Fruit fly (Drosophila melanogaster): ENCODE measurements around the gene meigo.

The meigo gene

DNA sequence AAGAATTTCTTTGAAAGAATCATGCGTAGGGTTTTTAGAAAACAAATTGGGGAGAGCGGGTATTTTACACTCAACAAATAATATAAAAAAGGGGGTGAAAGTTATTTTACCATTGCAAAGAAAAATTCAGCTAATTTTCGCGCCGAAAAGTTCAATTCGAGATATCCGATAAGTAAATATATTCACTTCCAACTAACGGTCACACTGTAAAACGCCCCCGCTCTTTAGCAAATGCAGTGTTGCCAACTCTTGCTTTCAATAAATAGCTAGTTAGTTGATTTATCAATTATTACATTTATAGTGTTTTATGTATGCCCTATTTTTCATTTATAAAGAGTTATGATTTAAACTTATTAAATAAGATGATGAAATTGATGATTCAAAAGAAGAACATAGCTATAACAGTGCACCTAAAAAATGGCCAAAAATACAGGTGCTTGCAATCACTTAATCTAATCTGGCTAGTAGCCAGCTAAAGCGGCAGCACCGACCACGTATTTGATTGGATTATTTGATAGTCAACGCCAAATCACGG lies at the start of gene meigo:
TSS of gene meigo (plus strand) at position 51 of the 535 bp plus-strand sequence.
- no peak for TF ChIP-seq noc (tag; optimal IDR thresholded peaks at IDR 0.05)

DNA sequence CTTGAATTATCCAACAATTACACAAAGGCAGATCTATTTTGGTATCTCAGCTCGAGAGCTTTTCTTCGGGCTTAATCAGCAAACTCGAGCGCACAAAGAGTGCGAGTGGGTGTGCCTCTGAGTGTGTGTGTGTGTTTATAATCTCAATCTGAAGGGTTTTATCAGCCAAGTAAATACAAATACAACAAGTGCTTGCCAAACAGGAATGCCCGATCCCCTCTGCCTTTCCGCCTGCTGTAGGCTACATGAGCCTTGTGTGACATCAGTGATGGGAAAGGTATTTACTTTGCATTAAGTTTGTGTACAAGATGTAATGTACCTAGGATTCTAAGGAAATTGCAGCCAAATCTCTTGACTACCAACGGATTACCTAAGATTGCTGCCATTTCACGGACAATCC lies 48.7 kb upstream of the meigo start:
- TF ChIP-seq noc (tag; optimal IDR thresholded peaks at IDR 0.05) = no peak

DNA sequence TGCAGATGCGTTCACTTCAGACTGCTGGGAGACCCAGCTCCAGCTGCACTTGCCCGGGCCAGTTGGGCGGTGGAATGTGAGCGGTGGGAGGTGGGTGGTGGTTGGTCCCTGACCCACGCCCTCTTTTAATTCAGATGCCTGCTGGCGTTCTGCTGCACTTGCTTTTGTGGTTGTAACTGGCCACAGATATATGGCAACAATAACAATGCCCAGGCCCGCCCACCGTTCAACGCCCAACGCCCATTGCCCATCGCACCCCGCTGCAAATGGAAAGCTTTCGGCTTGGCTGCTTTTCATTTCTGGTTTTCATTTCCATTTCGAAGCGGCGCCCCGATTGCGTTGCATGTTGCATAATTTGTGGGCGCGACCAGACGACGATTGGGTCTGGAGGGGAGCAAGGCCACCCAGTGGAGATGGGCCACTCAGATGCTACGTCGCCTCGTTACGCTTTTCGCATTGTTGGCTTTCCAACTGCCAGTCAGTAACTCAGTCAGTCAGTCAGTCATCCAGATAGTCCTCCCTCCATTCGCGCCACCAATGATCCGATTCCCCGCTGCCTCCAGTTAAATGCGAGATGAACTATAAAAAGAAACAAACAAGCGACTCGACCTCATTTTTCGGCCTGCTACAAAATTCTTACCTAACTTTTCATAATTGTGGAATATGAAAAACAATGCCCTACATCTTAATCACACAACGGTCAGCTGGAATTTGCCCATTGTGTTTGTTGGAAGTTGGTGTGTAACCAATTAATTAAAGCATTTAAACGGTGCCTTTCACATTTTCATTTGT lies 47.6 kb upstream of the meigo start:
- TF ChIP-seq noc (tag; optimal IDR thresholded peaks at IDR 0.05) = no peak

DNA sequence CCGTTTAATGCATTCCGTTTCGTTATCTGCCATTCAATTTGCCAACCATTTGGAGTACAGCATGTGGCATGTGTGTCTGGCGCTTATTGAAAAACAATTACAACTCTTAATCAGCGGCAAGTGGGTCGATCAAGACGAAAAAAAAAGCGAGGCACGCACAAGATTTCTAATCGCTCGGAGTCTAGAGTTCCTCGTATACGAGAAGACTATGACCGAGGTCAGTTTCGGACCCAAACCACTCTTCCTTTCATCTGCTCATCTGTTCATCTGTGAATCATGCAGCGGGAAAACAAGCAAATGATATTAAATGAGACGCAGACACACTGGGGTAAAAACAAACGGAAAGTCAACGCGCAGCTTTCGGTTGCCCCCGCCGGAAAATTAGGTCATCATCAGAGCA lies 46.6 kb upstream of the meigo start:
- TF ChIP-seq noc (tag; optimal IDR thresholded peaks at IDR 0.05) = no peak

DNA sequence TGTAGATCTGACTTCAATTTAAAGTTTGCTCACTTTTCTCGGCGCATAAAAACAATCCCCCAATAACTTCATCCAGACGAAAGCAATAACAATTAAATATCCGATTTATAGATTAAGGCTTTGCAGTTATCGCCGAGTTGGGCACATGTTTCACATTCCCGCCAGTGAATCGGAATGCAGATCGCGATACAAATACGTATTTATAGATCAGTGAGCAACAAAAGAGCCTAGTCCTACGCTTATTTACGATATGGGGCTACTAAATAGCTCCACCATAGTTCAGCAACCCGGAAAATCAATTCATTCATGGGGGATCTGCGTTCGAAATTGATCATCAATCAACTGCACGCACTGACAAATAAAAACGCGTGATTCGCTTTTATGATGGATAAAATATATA lies 46.0 kb upstream of the meigo start:
- TF ChIP-seq noc (tag; optimal IDR thresholded peaks at IDR 0.05) = no peak

DNA sequence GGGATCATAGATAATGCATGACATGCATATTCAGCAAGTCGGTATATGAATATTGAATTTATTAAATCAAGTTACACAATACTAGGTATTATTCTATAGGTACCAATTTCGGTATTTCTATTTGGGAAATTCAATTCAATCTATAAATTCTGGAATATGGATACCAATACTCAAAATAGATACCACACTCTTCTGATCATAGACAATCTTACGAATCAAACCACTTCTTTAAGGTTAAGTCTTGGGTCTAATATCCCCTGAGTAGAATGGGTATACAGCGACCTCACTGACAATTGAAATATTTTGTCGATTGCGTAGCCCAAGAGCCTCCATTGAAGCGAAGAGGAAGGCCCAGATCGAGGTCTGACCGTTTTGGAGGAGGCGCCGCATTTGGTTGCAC lies 45.2 kb upstream of the meigo start:
- TF ChIP-seq noc (tag; optimal IDR thresholded peaks at IDR 0.05) = no peak

DNA sequence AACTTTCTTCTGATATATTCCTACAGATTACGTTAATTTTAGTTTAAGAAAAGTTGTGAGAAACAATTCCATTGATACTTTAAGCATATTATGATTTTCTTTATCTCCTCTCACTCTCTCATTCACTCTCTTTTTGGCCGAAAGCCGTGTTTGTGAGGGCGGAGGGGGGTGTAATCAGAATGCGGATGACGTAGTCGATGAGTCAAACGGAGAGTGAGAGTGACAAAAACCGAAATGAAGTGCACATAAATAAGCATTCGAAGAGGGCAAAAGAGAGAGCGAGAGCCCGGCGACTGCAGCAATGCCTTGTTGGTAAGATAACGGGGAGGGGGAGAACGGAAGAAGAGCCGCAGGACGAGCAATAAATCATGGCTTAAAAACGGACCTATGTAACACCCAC lies 43.8 kb upstream of the meigo start:
- no peak for TF ChIP-seq noc (tag; optimal IDR thresholded peaks at IDR 0.05)

DNA sequence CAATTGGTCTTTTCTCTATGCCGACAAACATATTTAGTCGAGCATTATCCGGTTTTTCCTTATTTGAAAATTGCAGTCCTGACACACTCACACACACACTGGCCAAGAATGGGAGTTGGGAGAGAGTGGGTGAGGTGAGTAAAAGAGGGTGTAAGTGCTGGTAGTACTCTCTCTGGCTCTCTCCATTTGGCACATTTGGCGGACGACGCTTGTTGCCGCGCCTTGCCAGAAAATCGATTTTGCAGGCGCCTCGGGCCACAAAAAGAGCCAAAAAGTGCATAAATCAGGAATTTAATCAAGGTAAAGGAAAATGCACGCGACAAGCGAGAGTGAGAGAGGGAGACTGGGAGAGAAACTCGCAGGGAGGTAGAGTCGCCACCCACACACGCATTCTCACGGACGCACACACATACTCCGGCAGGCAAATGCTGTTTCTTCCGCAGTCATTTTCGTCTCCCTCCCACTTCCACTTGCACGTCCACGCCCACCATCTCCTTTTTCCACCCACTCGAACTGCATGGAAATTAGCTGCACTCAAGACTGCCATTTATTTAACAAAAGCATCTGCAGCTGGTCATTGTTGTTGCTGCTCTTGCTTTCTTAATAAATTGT lies 41.4 kb upstream of the meigo start:
- TF ChIP-seq noc (tag; optimal IDR thresholded peaks at IDR 0.05) = no peak

DNA sequence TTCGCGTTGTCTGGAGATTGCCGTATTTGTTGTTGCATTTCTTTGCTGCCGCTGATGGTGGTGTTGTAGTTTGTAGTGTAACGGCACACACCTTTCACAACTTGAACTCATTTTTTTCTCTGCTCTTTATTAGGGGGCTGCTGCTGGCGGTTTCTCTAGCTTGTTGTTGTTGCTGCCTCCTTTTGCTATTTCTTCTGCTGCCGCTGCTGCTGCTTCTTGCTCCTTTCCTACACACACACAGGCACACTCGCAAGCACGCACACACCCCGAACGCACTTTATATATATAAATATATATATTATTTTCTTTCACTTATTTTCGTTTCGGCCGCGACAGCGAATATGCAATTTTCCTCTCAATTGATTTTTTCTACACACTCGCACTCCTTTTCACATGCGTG lies 40.9 kb upstream of the meigo start:
- TF ChIP-seq noc (tag; optimal IDR thresholded peaks at IDR 0.05) = no peak

DNA sequence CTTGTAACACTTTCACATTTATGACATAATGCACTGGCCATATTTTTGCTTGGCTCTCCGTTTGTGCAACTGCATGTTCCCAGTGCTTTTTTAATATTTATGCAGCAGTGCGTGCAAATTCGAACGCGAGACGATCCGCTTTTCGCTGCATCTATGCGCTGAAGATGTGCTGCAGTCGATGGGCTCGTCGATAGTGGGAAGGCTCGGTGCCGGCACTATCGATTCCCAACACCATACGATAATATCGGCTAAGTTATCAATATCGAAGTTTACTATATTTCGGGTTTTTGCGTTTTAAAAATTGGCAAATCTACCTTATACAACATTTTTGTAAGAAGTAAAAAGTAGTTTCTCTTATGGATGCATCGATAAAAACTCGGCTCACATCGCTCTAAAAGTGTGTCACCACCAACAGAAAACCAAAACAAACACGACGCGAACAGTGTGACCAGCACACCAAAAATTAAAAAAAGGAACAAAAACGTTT lies 40.4 kb upstream of the meigo start, which contains the start of gene RhoGAP93B:
TSS of gene RhoGAP93B (minus strand) at position 197 of the 487 bp plus-strand sequence.
- peak; percentile 83 for TF ChIP-seq noc (tag; optimal IDR thresholded peaks at IDR 0.05)

DNA sequence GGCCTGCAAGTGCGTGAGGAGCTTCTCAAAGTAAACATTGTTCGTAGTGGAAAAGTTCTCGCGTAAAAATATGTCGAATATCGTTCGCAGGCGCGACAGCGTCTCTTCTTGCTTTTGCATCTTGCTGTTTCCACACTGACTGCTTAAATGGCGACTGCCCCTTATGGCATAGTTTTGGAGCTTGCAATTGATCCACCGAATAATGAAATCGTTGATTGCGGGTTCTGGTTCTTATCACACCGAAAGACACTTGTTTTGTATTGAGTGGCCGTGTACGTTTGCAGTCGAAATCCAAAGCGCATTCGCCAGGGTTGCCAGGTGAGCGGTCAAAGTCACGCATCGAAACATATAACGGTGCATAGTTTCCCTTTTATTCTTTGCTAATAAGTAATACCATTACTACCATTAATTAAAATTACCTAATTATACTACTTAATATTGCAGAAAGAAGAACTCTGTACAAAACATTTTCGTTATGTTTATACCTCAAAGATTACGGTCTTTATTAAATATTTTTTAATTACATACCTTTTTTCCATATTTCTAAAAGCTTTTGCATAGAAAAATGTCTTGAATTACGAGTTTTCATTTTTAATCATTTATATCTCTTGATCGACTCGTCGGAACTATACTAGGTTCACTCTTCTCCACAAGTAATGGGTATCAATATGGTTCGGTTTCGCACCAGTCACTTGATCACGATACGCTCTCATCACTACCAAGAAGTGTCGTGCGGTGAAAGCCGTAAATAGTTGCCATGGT lies 36.4 kb upstream of the meigo start, which contains the start of the genes CG7044 and Tbc1d22:
TSS of gene CG7044 (minus strand) at position 266 of the 762 bp plus-strand sequence.
TSS of gene Tbc1d22 (plus strand) at position 747 of the 762 bp plus-strand sequence.
- TF ChIP-seq noc (tag; optimal IDR thresholded peaks at IDR 0.05) = no peak

DNA sequence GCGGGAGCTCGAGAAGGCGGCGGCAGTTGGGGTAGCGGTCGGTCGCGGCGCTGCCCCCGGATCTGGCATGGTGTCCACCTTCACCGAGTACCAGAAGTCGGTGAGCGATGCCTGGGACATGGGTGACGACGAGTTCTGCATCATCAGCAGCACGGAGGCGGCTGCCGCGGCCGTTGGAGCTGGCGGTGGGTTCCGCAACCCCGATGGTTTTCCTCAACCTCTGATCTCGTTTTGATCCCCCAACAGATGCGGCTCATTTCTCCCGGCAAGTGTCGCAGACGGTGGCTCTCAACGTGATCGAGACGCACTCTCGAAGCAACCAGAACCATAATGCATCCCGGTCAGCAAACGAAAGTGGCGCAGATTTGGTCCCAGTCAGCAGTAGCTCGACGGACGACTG lies 35.6 kb upstream of the meigo start:
- no peak for TF ChIP-seq noc (tag; optimal IDR thresholded peaks at IDR 0.05)

DNA sequence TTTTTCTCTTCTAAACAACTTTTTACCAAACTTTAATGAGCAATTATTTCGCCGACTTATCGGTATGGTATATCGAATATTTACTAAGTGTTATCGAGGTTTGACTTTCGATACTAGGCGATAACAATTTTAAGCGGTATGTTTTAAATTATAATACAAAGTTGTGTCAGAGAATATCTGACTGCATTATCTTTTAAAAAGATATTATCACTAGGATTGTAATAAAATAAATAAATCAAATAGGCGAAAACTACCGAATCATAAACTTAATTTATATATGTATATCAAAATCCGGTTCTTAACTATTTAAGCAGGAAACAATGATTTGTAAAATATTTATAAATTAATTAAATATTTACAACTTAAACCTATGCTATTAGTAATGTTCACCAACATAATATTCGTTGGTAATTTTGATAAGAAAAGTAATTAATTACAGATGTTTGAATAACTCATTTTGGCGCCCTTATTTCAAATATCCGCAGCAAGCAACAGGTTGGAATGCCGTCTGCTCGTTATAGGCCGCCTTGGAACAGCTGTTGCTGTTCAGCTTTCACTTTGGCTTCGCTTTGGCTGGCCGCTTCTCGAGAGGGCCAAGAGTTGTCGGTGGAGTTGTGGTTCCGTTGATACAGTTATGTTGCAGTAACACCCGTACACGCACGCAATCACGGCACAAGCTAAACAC lies 30.0 kb upstream of the meigo start, which contains the start of the genes Sec15 and rtet:
TSS of gene Sec15 (minus strand) at position 66 of the 685 bp plus-strand sequence.
TSS of gene rtet (plus strand) at position 540 of the 685 bp plus-strand sequence.
- TF ChIP-seq noc (tag; optimal IDR thresholded peaks at IDR 0.05) = no peak

DNA sequence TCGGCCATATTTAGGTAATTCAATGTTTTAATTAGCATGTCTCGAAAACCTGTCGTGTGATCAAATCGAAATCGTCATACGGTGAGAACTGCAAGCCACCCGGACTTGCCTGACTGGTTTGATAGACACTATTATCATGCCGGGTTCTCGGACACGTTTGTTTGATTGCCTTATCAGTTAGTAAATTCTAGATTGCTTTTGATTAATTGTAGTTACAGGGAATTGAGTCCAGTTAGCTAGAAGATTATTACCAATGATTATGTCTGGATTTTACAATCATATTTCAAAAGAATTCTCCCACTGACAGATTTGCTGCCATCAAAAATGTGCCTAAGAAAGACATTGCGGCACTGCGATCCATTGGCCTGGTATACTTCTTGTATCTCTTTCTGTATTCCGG lies 28.4 kb upstream of the meigo start:
- no peak for TF ChIP-seq noc (tag; optimal IDR thresholded peaks at IDR 0.05)

DNA sequence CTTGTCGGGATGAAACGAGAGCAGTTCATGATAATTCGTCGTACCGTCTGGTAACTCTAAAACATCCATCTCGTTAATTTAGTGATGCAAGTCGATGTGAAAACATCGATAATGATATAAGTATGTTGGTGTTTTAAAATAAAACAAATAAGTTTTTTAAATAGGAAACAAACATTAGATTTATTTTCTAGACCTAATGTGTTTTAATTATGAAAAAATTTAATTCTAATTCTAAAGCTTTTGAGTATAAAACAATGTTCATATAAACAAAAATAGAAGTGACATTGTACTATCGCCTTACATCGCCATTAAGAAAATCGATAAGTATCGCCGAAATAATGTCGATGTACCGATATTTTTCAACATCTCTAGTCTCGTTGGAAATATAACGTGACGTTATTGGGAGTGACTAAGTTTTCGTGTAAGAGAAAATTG lies 27.0 kb upstream of the meigo start, which contains the start of gene Rab11:
TSS of gene Rab11 (plus strand) at position 363 of the 435 bp plus-strand sequence.
- peak; percentile 76 for TF ChIP-seq noc (tag; optimal IDR thresholded peaks at IDR 0.05)
